Worm (Caenorhabditis elegans): ENCODE measurements around the gene F49C12.9.

F49C12.9 gene

ce11 chrIV:9274008-9274529 is 41.9 kb downstream of the F49C12.9 start, which contains the start of gene nmy-3:
nmy-3 (plus strand) TSS chrIV:9274479.
- no peak for TF ChIP-seq dao-5 (tag; optimal IDR thresholded peaks at IDR 0.05)
- TF ChIP-seq him-1 (tag; optimal IDR thresholded peaks at IDR 0.05), result no peak
- TF ChIP-seq W03F9.2 (tag; optimal IDR thresholded peaks at IDR 0.05), result no peak

- no peak for TF ChIP-seq dao-5 (tag; optimal IDR thresholded peaks at IDR 0.05)
- TF ChIP-seq W03F9.2 (tag; optimal IDR thresholded peaks at IDR 0.05), result no peak
Observed at ce11 chrIV:9269796-9270195, 46.2 kb downstream of the F49C12.9 start, which contains the start of gene flh-3. flh-3 (plus strand) TSS chrIV:9270096.

ce11 chrIV:9268916-9269315 is 47.1 kb downstream of the F49C12.9 start:
- TF ChIP-seq him-1 (tag; optimal IDR thresholded peaks at IDR 0.05) (no peak), dao-5 (tag; optimal IDR thresholded peaks at IDR 0.05) (no peak), W03F9.2 (tag; optimal IDR thresholded peaks at IDR 0.05) (no peak)

- no peak for TF ChIP-seq him-1 (tag; optimal IDR thresholded peaks at IDR 0.05)
- no peak for TF ChIP-seq dao-5 (tag; optimal IDR thresholded peaks at IDR 0.05)
- no peak for TF ChIP-seq W03F9.2 (tag; optimal IDR thresholded peaks at IDR 0.05)
Observed at ce11 chrIV:9267581-9267980, 48.4 kb downstream of the F49C12.9 start.

- no peak for TF ChIP-seq him-1 (tag; optimal IDR thresholded peaks at IDR 0.05)
- no peak for TF ChIP-seq W03F9.2 (tag; optimal IDR thresholded peaks at IDR 0.05)
- no peak for TF ChIP-seq dao-5 (tag; optimal IDR thresholded peaks at IDR 0.05)
Observed at ce11 chrIV:9266464-9266863, 49.6 kb downstream of the F49C12.9 start, which contains the start of gene Y11D7A.19. Y11D7A.19 (minus strand) TSS chrIV:9266564.
